Fruit fly (Drosophila melanogaster) whole organism, embryonic: ENCODE results near the gene ATPsynepsilonL.
A peak's percentile ranks its signal among the peaks of the same experiment; 100 is the strongest.

Experiments
- Adf1 ChIP-seq: fragments of 200-800 bp; sonication (Bioruptor generic); IDR thresholded peaks from 2 replicates; pipeline ENCODE4 v1.3.6; 2022; ENCODE audit warnings: missing biosample characterization, missing genetic modification characterization
- B-H1 ChIP-seq: fragments of 200-800 bp; sonication (Bioruptor generic); IDR thresholded peaks from 3 replicates; pipeline ENCODE4 v1.3.6; 2022; ENCODE audit warnings: missing biosample characterization, missing genetic modification characterization
- CG10209 ChIP-seq: fragments of 200-800 bp; sonication (Bioruptor generic); optimal IDR thresholded peaks from 3 replicates; lab custom pipeline; 2017; ENCODE audit warnings: missing biosample characterization, mild to moderate bottlenecking, missing genetic modification characterization, missing genetic modification reagents
- CG12769 ChIP-seq: fragments of 200-800 bp; sonication (Bioruptor generic); optimal IDR thresholded peaks from 2 replicates; lab custom pipeline; 2019; ENCODE audit warnings: missing biosample characterization, mild to moderate bottlenecking, missing genetic modification characterization, moderate library complexity
- CG13123 ChIP-seq: fragments of 200-800 bp; sonication (Bioruptor generic); optimal IDR thresholded peaks from 2 replicates; lab custom pipeline; 2016; ENCODE audit warnings: missing biosample characterization, missing genetic modification characterization
- CG13775 ChIP-seq: fragments of 200-800 bp; sonication (Bioruptor generic); optimal IDR thresholded peaks from 3 replicates; lab custom pipeline; 2017; ENCODE audit warnings: missing biosample characterization, mild to moderate bottlenecking, missing genetic modification characterization
- CG14014 ChIP-seq: fragments of 200-800 bp; sonication (Bioruptor generic); IDR thresholded peaks from 2 replicates; pipeline ENCODE4 v1.3.6; 2022; ENCODE audit warnings: missing biosample characterization, missing genetic modification characterization
- CG14710 ChIP-seq: fragments of 200-800 bp; sonication (Bioruptor generic); optimal IDR thresholded peaks from 3 replicates; lab custom pipeline; 2019; ENCODE audit warnings: missing biosample characterization, mild to moderate bottlenecking, missing genetic modification characterization, moderate library complexity
- CG17385 ChIP-seq: fragments of 200-800 bp; sonication (Bioruptor generic); optimal IDR thresholded peaks from 3 replicates; lab custom pipeline; 2018; ENCODE audit warnings: missing biosample characterization, mild to moderate bottlenecking, missing genetic modification characterization
- CG17612 ChIP-seq: fragments of 200-800 bp; sonication (Bioruptor generic); IDR thresholded peaks from 2 replicates; pipeline ENCODE4 v1.3.6; 2022; ENCODE audit warnings: missing biosample characterization, missing genetic modification characterization
- CG1832 ChIP-seq: fragments of 200-800 bp; sonication (Bioruptor generic); optimal IDR thresholded peaks from 2 replicates; lab custom pipeline; 2017; ENCODE audit warnings: missing biosample characterization, mild to moderate bottlenecking, missing genetic modification characterization, inconsistent platforms
- CG2202 ChIP-seq: fragments of 200-800 bp; sonication (Bioruptor generic); optimal IDR thresholded peaks from 2 replicates; lab custom pipeline; 2018; ENCODE audit warnings: missing biosample characterization, mild to moderate bottlenecking, missing genetic modification characterization
- CG30020 ChIP-seq: fragments of 200-800 bp; optimal IDR thresholded peaks from 2 replicates; lab custom pipeline; 2019; ENCODE audit warnings: missing biosample characterization, mild to moderate bottlenecking, missing genetic modification characterization, moderate library complexity
- CG30431 ChIP-seq: fragments of 200-800 bp; sonication (Bioruptor generic); optimal IDR thresholded peaks from 2 replicates; lab custom pipeline; 2017; ENCODE audit warnings: missing biosample characterization, missing genetic modification characterization
- CG31441 ChIP-seq: fragments of 200-800 bp; sonication (Bioruptor generic); IDR thresholded peaks from 2 replicates; pipeline ENCODE4 v1.3.6; 2022; ENCODE audit warnings: missing biosample characterization, missing genetic modification characterization
- CG33557 ChIP-seq: fragments of 200-800 bp; sonication (Bioruptor generic); optimal IDR thresholded peaks from 2 replicates; lab custom pipeline; 2019; ENCODE audit warnings: missing biosample characterization, mild to moderate bottlenecking, missing genetic modification characterization, moderate library complexity
- CG42726 ChIP-seq: fragments of 200-800 bp; sonication (Bioruptor generic); IDR thresholded peaks from 2 replicates; pipeline ENCODE4 v1.3.6; 2022; ENCODE audit warnings: missing biosample characterization, missing genetic modification characterization; ENCODE audit not compliant: partially characterized antibody
- CG4404 ChIP-seq: fragments of 200-800 bp; sonication (Bioruptor generic); IDR thresholded peaks from 2 replicates; pipeline ENCODE4 v1.3.6; 2022; ENCODE audit warnings: missing biosample characterization, missing genetic modification characterization
- CG4617 ChIP-seq: fragments of 200-800 bp; sonication (Bioruptor generic); optimal IDR thresholded peaks from 3 replicates; lab custom pipeline; 2016; ENCODE audit warnings: missing biosample characterization, missing genetic modification characterization, borderline replicate concordance
- CG4707 ChIP-seq: fragments of 200-800 bp; sonication (Bioruptor generic); optimal IDR thresholded peaks from 2 replicates; lab custom pipeline; 2018; ENCODE audit warnings: missing biosample characterization, mild to moderate bottlenecking, missing genetic modification characterization, moderate library complexity
- CG5953 ChIP-seq: fragments of 200-800 bp; sonication (Bioruptor generic); IDR thresholded peaks from 2 replicates; pipeline ENCODE4 v1.3.6; 2022; ENCODE audit warnings: missing biosample characterization, missing genetic modification characterization
- CG6272 ChIP-seq: fragments of 200-800 bp; sonication (Bioruptor generic); IDR thresholded peaks from 2 replicates; pipeline ENCODE4 v1.3.6; 2022; ENCODE audit warnings: missing biosample characterization, missing genetic modification characterization
- CG8089 ChIP-seq: fragments of 200-800 bp; sonication (Bioruptor generic); optimal IDR thresholded peaks from 3 replicates; lab custom pipeline; 2016; ENCODE audit warnings: missing biosample characterization, missing genetic modification characterization
- CG8765 ChIP-seq: fragments of 200-800 bp; sonication (Bioruptor generic); IDR thresholded peaks from 2 replicates; pipeline ENCODE4 v1.3.6; 2022; ENCODE audit warnings: missing biosample characterization, missing genetic modification characterization
- D ChIP-seq, 2 experiments: fragments of 200-800 bp in 1 of 2; fragments of >200 bp in 1 of 2; sonication (Bioruptor generic) in 1 of 2; optimal IDR thresholded peaks; 2 replicates in 1 of 2; 3 replicates in 1 of 2; lab custom pipeline; 2017; ENCODE audit warnings: mild to moderate bottlenecking in 1 of 2, missing biosample characterization in 1 of 2, missing genetic modification characterization in 1 of 2, missing genetic modification reagents in 1 of 2
- Dad ChIP-seq: fragments of 200-800 bp; sonication (Bioruptor generic); optimal IDR thresholded peaks from 3 replicates; lab custom pipeline; 2016; ENCODE audit warnings: missing biosample characterization, missing genetic modification characterization
- Dbx ChIP-seq: fragments of 200-800 bp; sonication (Bioruptor generic); IDR thresholded peaks from 3 replicates; pipeline ENCODE4 v1.3.6; 2022; ENCODE audit warnings: missing biosample characterization, missing genetic modification characterization
- Dek ChIP-seq: fragments of 200-800 bp; sonication (Bioruptor generic); optimal IDR thresholded peaks from 3 replicates; lab custom pipeline; 2019; ENCODE audit warnings: missing biosample characterization, mild to moderate bottlenecking, missing genetic modification characterization, moderate library complexity
- Drgx ChIP-seq: fragments of 200-800 bp; sonication (Bioruptor generic); IDR thresholded peaks from 2 replicates; pipeline ENCODE4 v1.3.6; 2022; ENCODE audit warnings: missing biosample characterization, missing genetic modification characterization
- E2f2 ChIP-seq: fragments of 200-800 bp; sonication (Bioruptor generic); IDR thresholded peaks from 2 replicates; pipeline ENCODE4 v1.3.6; 2022; ENCODE audit warnings: missing biosample characterization, missing genetic modification characterization
- Fer3 ChIP-seq: fragments of 200-800 bp; sonication (Bioruptor generic); optimal IDR thresholded peaks from 2 replicates; lab custom pipeline; 2018; ENCODE audit warnings: missing biosample characterization, mild to moderate bottlenecking, missing genetic modification characterization, moderate library complexity
- HmgZ ChIP-seq: fragments of 200-800 bp; sonication (Bioruptor generic); optimal IDR thresholded peaks from 2 replicates; lab custom pipeline; 2018; ENCODE audit warnings: missing biosample characterization, mild to moderate bottlenecking, missing genetic modification characterization
- Neu2 ChIP-seq: fragments of 200-800 bp; sonication (Bioruptor generic); optimal IDR thresholded peaks from 3 replicates; lab custom pipeline; 2016; ENCODE audit warnings: missing biosample characterization, missing genetic modification characterization, borderline replicate concordance
- Nf-YB ChIP-seq: fragments of 200-800 bp; sonication (Bioruptor generic); optimal IDR thresholded peaks from 3 replicates; lab custom pipeline; 2019; ENCODE audit warnings: missing biosample characterization, mild to moderate bottlenecking, missing genetic modification characterization, moderate library complexity
- PHDP ChIP-seq: fragments of 200-800 bp; sonication (Bioruptor generic); optimal IDR thresholded peaks from 3 replicates; lab custom pipeline; 2018; ENCODE audit warnings: missing biosample characterization, mild to moderate bottlenecking, missing genetic modification characterization, moderate library complexity
- Sry-β ChIP-seq: fragments of 200-800 bp; sonication (Bioruptor generic); optimal IDR thresholded peaks from 2 replicates; lab custom pipeline; 2018; ENCODE audit warnings: missing biosample characterization, mild to moderate bottlenecking, missing genetic modification characterization, moderate library complexity
- Taf1 ChIP-seq: fragments of 200-800 bp; sonication (Bioruptor generic); IDR thresholded peaks from 2 replicates; pipeline ENCODE4 v1.3.6; 2022; ENCODE audit warnings: missing biosample characterization, missing genetic modification characterization
- Xbp1 ChIP-seq: fragments of 200-800 bp; sonication (Bioruptor generic); optimal IDR thresholded peaks from 3 replicates; lab custom pipeline; 2016; ENCODE audit warnings: missing biosample characterization, mild to moderate bottlenecking, missing genetic modification characterization
- ab ChIP-seq: fragments of 200-800 bp; sonication (Bioruptor generic); optimal IDR thresholded peaks from 2 replicates; lab custom pipeline; 2016; ENCODE audit warnings: missing biosample characterization, missing genetic modification characterization
- ase ChIP-seq: fragments of 200-800 bp; sonication (Bioruptor generic); IDR thresholded peaks from 3 replicates; pipeline ENCODE4 v1.3.6; 2022; ENCODE audit warnings: missing biosample characterization, missing genetic modification characterization
- ash1 ChIP-seq: fragments of 200-800 bp; sonication (Bioruptor generic); optimal IDR thresholded peaks from 2 replicates; lab custom pipeline; 2018; ENCODE audit warnings: missing biosample characterization, mild to moderate bottlenecking, missing genetic modification characterization
- bab2 ChIP-seq: fragments of 200-800 bp; sonication (Bioruptor generic); optimal IDR thresholded peaks from 2 replicates; lab custom pipeline; 2016; ENCODE audit warnings: missing biosample characterization, missing genetic modification characterization
- btn ChIP-seq: fragments of 200-800 bp; sonication (Bioruptor generic); optimal IDR thresholded peaks from 2 replicates; lab custom pipeline; 2016; ENCODE audit warnings: missing biosample characterization, missing genetic modification characterization
- cas ChIP-seq: fragments of 200-800 bp; sonication (Bioruptor generic); IDR thresholded peaks from 2 replicates; pipeline ENCODE4 v1.3.6; 2022; ENCODE audit warnings: missing biosample characterization, missing genetic modification characterization
- corto ChIP-seq: fragments of 200-800 bp; sonication (Bioruptor generic); optimal IDR thresholded peaks from 2 replicates; lab custom pipeline; 2016; ENCODE audit warnings: missing biosample characterization, mild to moderate bottlenecking, missing genetic modification characterization, moderate library complexity
- ham ChIP-seq: fragments of 200-800 bp; sonication (Bioruptor generic); IDR thresholded peaks from 2 replicates; pipeline ENCODE4 v1.3.6; 2022; ENCODE audit warnings: missing biosample characterization, missing genetic modification characterization
- lmd ChIP-seq: fragments of 200-800 bp; sonication (Bioruptor generic); IDR thresholded peaks from 2 replicates; pipeline ENCODE4 v1.3.6; 2022; ENCODE audit warnings: missing biosample characterization, missing genetic modification characterization
- onecut ChIP-seq: fragments of 200-800 bp; sonication (Bioruptor generic); IDR thresholded peaks from 2 replicates; pipeline ENCODE4 v1.3.6; 2022; ENCODE audit warnings: missing biosample characterization, missing genetic modification characterization
- pb ChIP-seq: fragments of 200-800 bp; sonication (Bioruptor generic); optimal IDR thresholded peaks from 3 replicates; lab custom pipeline; 2016; ENCODE audit warnings: missing biosample characterization, missing genetic modification characterization
- sug ChIP-seq: fragments of 200-800 bp; optimal IDR thresholded peaks from 2 replicates; lab custom pipeline; 2019; ENCODE audit warnings: missing biosample characterization, mild to moderate bottlenecking, missing genetic modification characterization, moderate library complexity
- twi ChIP-seq: fragments of 200-800 bp; optimal IDR thresholded peaks from 2 replicates; lab custom pipeline; 2019; ENCODE audit warnings: missing biosample characterization, mild to moderate bottlenecking, missing genetic modification characterization, moderate library complexity
- tx ChIP-seq: fragments of 200-800 bp; sonication (Bioruptor generic); optimal IDR thresholded peaks from 2 replicates; lab custom pipeline; 2016; ENCODE audit warnings: missing biosample characterization, missing genetic modification characterization

Gene ATPsynepsilonL

dm6 chr3R:10111815-10112185, 9.8 kb upstream of the ATPsynepsilonL start (continued):
- TF ChIP-seq CG14710 (tag; lab: Kevin White, UChicago) (peak; percentile 16), CG8765 (GFP tag; lab: Robert Waterston, UW) (no peak), twi (tag; lab: Kevin White, UChicago) (no peak), corto (no peak), Fer3 (tag; lab: Kevin White, UChicago) (no peak), pb (GFP tag; lab: Kevin White, UChicago) (no peak), CG8089 (GFP tag; lab: Kevin White, UChicago) (no peak), ham (no peak), CG13775 (GFP tag; lab: Kevin White, UChicago) (no peak), D (optimal IDR thresholded peaks at IDR 0.05; lab: Kevin White, UChicago) (no peak), D (GFP tag; optimal IDR thresholded peaks at IDR 0.05; lab: Kevin White, UChicago) (no peak), CG5953 (GFP tag; lab: Robert Waterston, UW) (no peak), Nf-YB (GFP tag; lab: Kevin White, UChicago) (no peak), CG10209 (GFP tag; lab: Kevin White, UChicago) (peak; percentile 12), CG4617 (GFP tag; lab: Kevin White, UChicago) (no peak), Dad (GFP tag; lab: Kevin White, UChicago) (no peak), CG31441 (GFP tag; lab: Robert Waterston, UW) (peak; percentile 45), HmgZ (tag; lab: Kevin White, UChicago) (no peak), Dbx (GFP tag; lab: Robert Waterston, UW) (0 out of 3 replicates have a peak, but pooled peaks have one; percentile 13), CG30431 (GFP tag; lab: Kevin White, UChicago) (no peak), CG14014 (GFP tag; lab: Robert Waterston, UW) (no peak), CG17612 (GFP tag; lab: Robert Waterston, UW) (no peak), onecut (GFP tag; lab: Robert Waterston, UW) (no peak), Adf1 (GFP tag; lab: Robert Waterston, UW) (no peak; the same call in 1 of the 2 replicates), Taf1 (GFP tag; lab: Robert Waterston, UW) (no peak), B-H1 (GFP tag; lab: Robert Waterston, UW) (no peak), bab2 (GFP tag; lab: Kevin White, UChicago) (no peak), Dek (tag; lab: Kevin White, UChicago) (no peak), CG17385 (GFP tag; lab: Kevin White, UChicago) (no peak), CG4707 (no peak), Neu2 (GFP tag; lab: Kevin White, UChicago) (no peak), CG30020 (tag; lab: Kevin White, UChicago) (no peak), Drgx (GFP tag; lab: Robert Waterston, UW) (peak; percentile 43), lmd (GFP tag; lab: Robert Waterston, UW) (no peak), CG4404 (no peak), CG12769 (tag; lab: Kevin White, UChicago) (no peak), Xbp1 (GFP tag; lab: Kevin White, UChicago) (peak; percentile 14), CG33557 (GFP tag; lab: Kevin White, UChicago) (no peak), CG2202 (no peak), PHDP (tag; lab: Kevin White, UChicago) (peak; percentile 23), ase (GFP tag; lab: Robert Waterston, UW) (no peak), cas (GFP tag; lab: Robert Waterston, UW) (no peak), CG6272 (GFP tag; lab: Robert Waterston, UW) (no peak), E2f2 (GFP tag; lab: Robert Waterston, UW) (no peak), btn (GFP tag; lab: Kevin White, UChicago) (no peak), Sry-β (GFP tag; lab: Kevin White, UChicago) (no peak), ab (no peak), CG42726 (GFP tag; lab: Robert Waterston, UW) (no peak), tx (GFP tag; lab: Kevin White, UChicago) (no peak), sug (tag; lab: Kevin White, UChicago) (no peak), CG13123 (no peak), CG1832 (GFP tag; lab: Kevin White, UChicago) (no peak), ash1 (GFP tag; lab: Kevin White, UChicago) (no peak)
